Fruit fly (Drosophila melanogaster): ENCODE results near the gene CG5078.

CG5078 gene

dm6 chr3L:20540975-20541951 lies 35.4 kb downstream of the CG5078 start (continued):
- TF ChIP-seq CG4328 (GFP tag; optimal IDR thresholded peaks at IDR 0.05): no peak
- TF ChIP-seq Abd-B (GFP tag; optimal IDR thresholded peaks at IDR 0.05): no peak
- TF ChIP-seq CG10431 (GFP tag; optimal IDR thresholded peaks at IDR 0.05): no peak
- no peak for TF ChIP-seq zfh2 (GFP tag; optimal IDR thresholded peaks at IDR 0.05)
- no peak for TF ChIP-seq CG1792 (GFP tag; optimal IDR thresholded peaks at IDR 0.05)
- no peak for TF ChIP-seq CG11696 (GFP tag; IDR thresholded peaks at IDR 0.05)
- TF ChIP-seq CG10147 (GFP tag; optimal IDR thresholded peaks at IDR 0.05): no peak
- TF ChIP-seq unc-4 (GFP tag; IDR thresholded peaks at IDR 0.05; ENCODE audit: partially characterized antibody): 0 out of 2 replicates have a peak, but pooled peaks have one; percentile 11
- TF ChIP-seq fd102C (GFP tag; optimal IDR thresholded peaks at IDR 0.05): no peak
- TF ChIP-seq mld (GFP tag; IDR thresholded peaks at IDR 0.05; ENCODE audit: partially characterized antibody): no peak
- TF ChIP-seq Taf1 (GFP tag; IDR thresholded peaks at IDR 0.05): no peak
- no peak for TF ChIP-seq ash1 (GFP tag; optimal IDR thresholded peaks at IDR 0.05)
- TF ChIP-seq vnd (GFP tag; IDR thresholded peaks at IDR 0.05; ENCODE audit: partially characterized antibody): no peak; the same call in 2 of the 3 replicates
- TF ChIP-seq ERR (GFP tag; optimal IDR thresholded peaks at IDR 0.05): no peak
- TF ChIP-seq CG12219 (GFP tag; optimal IDR thresholded peaks at IDR 0.05): no peak
- TF ChIP-seq vfl (GFP tag; optimal IDR thresholded peaks at IDR 0.05): no peak
- no peak for TF ChIP-seq ATbp (GFP tag; optimal IDR thresholded peaks at IDR 0.05)
- peak; percentile 24 for TF ChIP-seq CG2712 (tag; optimal IDR thresholded peaks at IDR 0.05)
- no peak for TF ChIP-seq tap (tag; optimal IDR thresholded peaks at IDR 0.05)
- no peak for TF ChIP-seq sc (optimal IDR thresholded peaks at IDR 0.05)
- TF ChIP-seq sc (GFP tag; optimal IDR thresholded peaks at IDR 0.05): no peak
- no peak for TF ChIP-seq nerfin-1 (tag; optimal IDR thresholded peaks at IDR 0.05)
- TF ChIP-seq Opbp (GFP tag; IDR thresholded peaks at IDR 0.05; ENCODE audit: partially characterized antibody): no peak
- no peak for TF ChIP-seq CG14965 (GFP tag; optimal IDR thresholded peaks at IDR 0.05; ENCODE audit: borderline replicate concordance)
- TF ChIP-seq Fer1 (GFP tag; optimal IDR thresholded peaks at IDR 0.05): no peak
- no peak for TF ChIP-seq CG7745 (tag; optimal IDR thresholded peaks at IDR 0.05)

DNA sequence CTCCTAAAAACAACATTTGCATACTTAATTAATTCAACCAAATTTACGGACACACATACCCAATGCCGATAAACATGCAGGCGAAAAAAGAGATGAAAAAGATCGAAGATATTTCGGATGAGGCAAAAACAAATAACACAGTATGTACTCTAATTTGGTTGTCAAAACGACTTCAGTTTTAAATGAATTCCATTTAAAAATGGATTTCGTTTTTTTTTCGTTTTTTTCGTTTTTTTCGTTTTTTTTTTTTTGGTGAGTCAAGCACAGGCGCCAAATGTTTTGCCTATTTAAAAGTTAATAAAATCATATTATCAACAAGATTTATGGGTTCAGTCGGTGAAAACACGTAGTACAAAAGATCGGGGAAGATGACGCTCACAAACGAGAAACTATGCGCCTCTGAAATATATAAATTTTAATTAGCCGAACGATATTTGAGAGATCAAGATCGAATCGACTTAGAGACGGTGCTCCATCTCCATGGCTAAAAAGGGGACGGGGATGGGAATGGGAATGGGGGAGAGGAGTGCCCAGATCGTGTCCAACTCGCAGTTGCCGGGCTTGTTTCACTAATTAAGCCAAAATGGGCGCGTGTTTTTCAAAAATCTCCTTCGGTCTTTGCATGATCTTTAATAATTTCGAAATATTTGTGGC lies 42.5 kb downstream of the CG5078 start:
- TF ChIP-seq sim (GFP tag; IDR thresholded peaks at IDR 0.05) (no peak), Bdp1 (GFP tag; optimal IDR thresholded peaks at IDR 0.05) (no peak), Vsx1 (GFP tag; optimal IDR thresholded peaks at IDR 0.05) (peak; percentile 43), Neu2 (GFP tag; optimal IDR thresholded peaks at IDR 0.05; ENCODE audit: borderline replicate concordance) (no peak), CG3838 (GFP tag; optimal IDR thresholded peaks at IDR 0.05) (no peak), lilli (GFP tag; optimal IDR thresholded peaks at IDR 0.05) (no peak), sqz (GFP tag; optimal IDR thresholded peaks at IDR 0.05) (peak; percentile 24), CG13424 (tag; optimal IDR thresholded peaks at IDR 0.05) (no peak), Adf1 (GFP tag; IDR thresholded peaks at IDR 0.05) (no peak), CG11093 (GFP tag; IDR thresholded peaks at IDR 0.05) (no peak), CG12769 (tag; optimal IDR thresholded peaks at IDR 0.05) (peak; percentile 25), Abd-B (GFP tag; optimal IDR thresholded peaks at IDR 0.05) (no peak), sd (tag; optimal IDR thresholded peaks at IDR 0.05) (peak; percentile 51), grn (GFP tag; optimal IDR thresholded peaks at IDR 0.05) (peak; percentile 61), vvl (GFP tag; IDR thresholded peaks at IDR 0.05) (peak; percentile 46), CG12299 (tag; optimal IDR thresholded peaks at IDR 0.05) (no peak), chinmo (GFP tag; IDR thresholded peaks at IDR 0.05; ENCODE audit: partially characterized antibody) (peak; percentile 63; the same call in 1 of the 4 replicates), Myb (GFP tag; optimal IDR thresholded peaks at IDR 0.05) (no peak), oc (tag; optimal IDR thresholded peaks at IDR 0.05) (peak; percentile 33), CG15269 (tag; optimal IDR thresholded peaks at IDR 0.05) (peak; percentile 2), CG17612 (GFP tag; IDR thresholded peaks at IDR 0.05) (no peak), CG43689 (GFP tag; IDR thresholded peaks at IDR 0.05) (no peak), CG15479 (GFP tag; optimal IDR thresholded peaks at IDR 0.05) (no peak)
